Fruit fly (Drosophila melanogaster) whole organism, embryonic: Measurements from ENCODE around the gene CG5793.

Experiments
- Antp ChIP-seq: fragments of 200-800 bp; sonication (Bioruptor generic); optimal IDR thresholded peaks from 3 replicates; lab custom pipeline; 2016; ENCODE audit warnings: missing biosample characterization, missing genetic modification characterization
- Atf3 ChIP-seq: fragments of 200-800 bp; sonication (Bioruptor generic); optimal IDR thresholded peaks from 3 replicates; lab custom pipeline; 2016; ENCODE audit warnings: missing biosample characterization, missing genetic modification characterization
- Atf6 ChIP-seq: fragments of 200-800 bp; sonication (Bioruptor generic); IDR thresholded peaks from 2 replicates; pipeline ENCODE4 v1.3.6; 2022; ENCODE audit warnings: missing biosample characterization, missing genetic modification characterization
- Awh ChIP-seq: fragments of 200-800 bp; sonication (Bioruptor generic); IDR thresholded peaks from 2 replicates; pipeline ENCODE4, ENCODE4 v1.3.6; 2022; ENCODE audit warnings: missing biosample characterization, missing genetic modification characterization
- Blimp-1 ChIP-seq: fragments of 200-800 bp; sonication (Bioruptor generic); optimal IDR thresholded peaks from 3 replicates; lab custom pipeline; 2018; ENCODE audit warnings: missing biosample characterization, missing genetic modification characterization, mild to moderate bottlenecking, moderate library complexity, missing genetic modification reagents
- CG11504 ChIP-seq: fragments of 200-800 bp; sonication (Bioruptor generic); optimal IDR thresholded peaks from 3 replicates; lab custom pipeline; 2019; ENCODE audit warnings: missing biosample characterization, mild to moderate bottlenecking, missing genetic modification characterization, moderate library complexity
- CG12219 ChIP-seq: fragments of 200-800 bp; sonication (Bioruptor generic); optimal IDR thresholded peaks from 3 replicates; lab custom pipeline; 2018; ENCODE audit warnings: missing biosample characterization, mild to moderate bottlenecking, missing genetic modification characterization
- CG12236 ChIP-seq: fragments of 200-800 bp; sonication (Bioruptor generic); optimal IDR thresholded peaks from 2 replicates; lab custom pipeline; 2016; ENCODE audit warnings: missing biosample characterization, missing genetic modification characterization
- CG13296 ChIP-seq: fragments of 200-800 bp; sonication (Bioruptor generic); optimal IDR thresholded peaks from 3 replicates; lab custom pipeline; 2018; ENCODE audit warnings: missing biosample characterization, mild to moderate bottlenecking, missing genetic modification characterization
- CG18011 ChIP-seq: fragments of 200-800 bp; sonication (Bioruptor generic); optimal IDR thresholded peaks from 2 replicates; lab custom pipeline; 2017; ENCODE audit warnings: missing biosample characterization, missing genetic modification characterization, mild to moderate bottlenecking, moderate library complexity, missing genotype
- CG18262 ChIP-seq: fragments of 200-800 bp; optimal IDR thresholded peaks from 3 replicates; lab custom pipeline; 2019; ENCODE audit warnings: missing biosample characterization, mild to moderate bottlenecking, missing genetic modification characterization, moderate library complexity
- CG18599 ChIP-seq: fragments of 200-800 bp; sonication (Bioruptor generic); optimal IDR thresholded peaks from 3 replicates; lab custom pipeline; 2017; ENCODE audit warnings: missing biosample characterization, missing genetic modification characterization, mild to moderate bottlenecking, moderate library complexity, missing genetic modification reagents
- CG2202 ChIP-seq: fragments of 200-800 bp; sonication (Bioruptor generic); optimal IDR thresholded peaks from 2 replicates; lab custom pipeline; 2018; ENCODE audit warnings: missing biosample characterization, mild to moderate bottlenecking, missing genetic modification characterization
- CG30403 ChIP-seq: fragments of 200-800 bp; sonication (Bioruptor generic); optimal IDR thresholded peaks from 3 replicates; lab custom pipeline; 2016; ENCODE audit warnings: missing biosample characterization, missing genetic modification characterization
- CG31388 ChIP-seq: fragments of 200-800 bp; sonication (Bioruptor generic); optimal IDR thresholded peaks from 2 replicates; lab custom pipeline; 2016; ENCODE audit warnings: missing biosample characterization, missing genetic modification characterization
- CG34224 ChIP-seq: fragments of 200-800 bp; sonication (Bioruptor generic); IDR thresholded peaks from 3 replicates; pipeline ENCODE4 v1.3.6; 2022; ENCODE audit warnings: missing biosample characterization, missing genetic modification characterization; ENCODE audit not compliant: partially characterized antibody
- CG4404 ChIP-seq: fragments of 200-800 bp; sonication (Bioruptor generic); IDR thresholded peaks from 2 replicates; pipeline ENCODE4 v1.3.6; 2022; ENCODE audit warnings: missing biosample characterization, missing genetic modification characterization
- CG6854 ChIP-seq: fragments of 200-800 bp; sonication (Bioruptor generic); optimal IDR thresholded peaks from 3 replicates; lab custom pipeline; 2017; ENCODE audit warnings: missing biosample characterization, mild to moderate bottlenecking, missing genetic modification characterization
- CG7987 ChIP-seq: fragments of 200-800 bp; sonication (Bioruptor generic); optimal IDR thresholded peaks from 2 replicates; lab custom pipeline; 2018; ENCODE audit warnings: missing biosample characterization, mild to moderate bottlenecking, missing genetic modification characterization, moderate library complexity
- Chrac-16 ChIP-seq: fragments of 200-800 bp; sonication (Bioruptor generic); optimal IDR thresholded peaks from 3 replicates; lab custom pipeline; 2016; ENCODE audit warnings: missing biosample characterization, missing genetic modification characterization
- CoRest ChIP-seq: fragments of 200-800 bp; sonication (Bioruptor generic); optimal IDR thresholded peaks from 3 replicates; lab custom pipeline; 2018; ENCODE audit warnings: missing biosample characterization, mild to moderate bottlenecking, missing genetic modification characterization, moderate library complexity
- Elba2 ChIP-seq: fragments of 200-800 bp; sonication (Bioruptor generic); optimal IDR thresholded peaks from 3 replicates; lab custom pipeline; 2016; ENCODE audit warnings: missing biosample characterization, missing genetic modification characterization
- GATAe ChIP-seq: fragments of 200-800 bp; sonication (Bioruptor generic); conservative IDR thresholded peaks from 2 replicates; pipeline ENCODE4 v1.3.6; 2022; ENCODE audit warnings: missing biosample characterization, missing genetic modification characterization
- Hsf ChIP-seq: fragments of 200-800 bp; sonication (Bioruptor generic); optimal IDR thresholded peaks from 3 replicates; lab custom pipeline; 2016; ENCODE audit warnings: missing biosample characterization, missing genetic modification characterization
- Mad ChIP-seq: fragments of 200-800 bp; sonication (Bioruptor generic); optimal IDR thresholded peaks from 2 replicates; lab custom pipeline; 2016; ENCODE audit warnings: missing biosample characterization, missing genetic modification characterization
- Nf-YB ChIP-seq: fragments of 200-800 bp; sonication (Bioruptor generic); optimal IDR thresholded peaks from 3 replicates; lab custom pipeline; 2019; ENCODE audit warnings: missing biosample characterization, mild to moderate bottlenecking, missing genetic modification characterization, moderate library complexity
- Nf-YC ChIP-seq: fragments of 200-800 bp; optimal IDR thresholded peaks from 3 replicates; lab custom pipeline; 2019; ENCODE audit warnings: missing biosample characterization, mild to moderate bottlenecking, missing genetic modification characterization, moderate library complexity
- Oli ChIP-seq: fragments of 200-800 bp; sonication (Bioruptor generic); optimal IDR thresholded peaks from 2 replicates; lab custom pipeline; 2018; ENCODE audit warnings: missing biosample characterization, mild to moderate bottlenecking, missing genetic modification characterization, moderate library complexity
- Usf ChIP-seq: fragments of 200-800 bp; sonication (Bioruptor generic); optimal IDR thresholded peaks from 2 replicates; lab custom pipeline; 2017; ENCODE audit warnings: missing genotype, missing biosample characterization, missing genetic modification characterization
- Xbp1 ChIP-seq: fragments of 200-800 bp; sonication (Bioruptor generic); optimal IDR thresholded peaks from 3 replicates; lab custom pipeline; 2016; ENCODE audit warnings: missing biosample characterization, mild to moderate bottlenecking, missing genetic modification characterization
- ara ChIP-seq: fragments of 200-800 bp; sonication (Bioruptor generic); IDR thresholded peaks from 2 replicates; pipeline ENCODE4 v1.3.6; 2022; ENCODE audit warnings: missing biosample characterization, missing genetic modification characterization
- bigmax ChIP-seq: fragments of 200-800 bp; sonication (Bioruptor generic); optimal IDR thresholded peaks from 2 replicates; lab custom pipeline; 2018; ENCODE audit warnings: missing biosample characterization, mild to moderate bottlenecking, missing genetic modification characterization
- btn ChIP-seq: fragments of 200-800 bp; sonication (Bioruptor generic); optimal IDR thresholded peaks from 2 replicates; lab custom pipeline; 2016; ENCODE audit warnings: missing biosample characterization, missing genetic modification characterization
- cato ChIP-seq: fragments of 200-800 bp; sonication (Bioruptor generic); optimal IDR thresholded peaks from 2 replicates; lab custom pipeline; 2016; ENCODE audit warnings: missing biosample characterization, missing genetic modification characterization, borderline replicate concordance
- caup ChIP-seq: fragments of 200-800 bp; sonication (Bioruptor generic); optimal IDR thresholded peaks from 3 replicates; lab custom pipeline; 2017; ENCODE audit warnings: missing biosample characterization, mild to moderate bottlenecking, missing genetic modification characterization, moderate library complexity; ENCODE audit not compliant: severe bottlenecking
- cg ChIP-seq: fragments of 200-800 bp; sonication (Bioruptor generic); optimal IDR thresholded peaks from 3 replicates; lab custom pipeline; 2019; ENCODE audit warnings: missing biosample characterization, mild to moderate bottlenecking, missing genetic modification characterization, moderate library complexity
- chif ChIP-seq, 2 experiments: fragments of 200-800 bp; sonication (Bioruptor generic); optimal IDR thresholded peaks; 3 replicates each; lab custom pipeline; 2016; ENCODE audit warnings: missing biosample characterization in 2 of 2, missing genetic modification characterization in 2 of 2
- dan ChIP-seq: fragments of 200-800 bp; sonication (Bioruptor generic); IDR thresholded peaks from 2 replicates; pipeline ENCODE4 v1.3.6; 2022; ENCODE audit warnings: missing biosample characterization, missing genetic modification characterization
- danr ChIP-seq: fragments of 200-800 bp; sonication (Bioruptor generic); IDR thresholded peaks from 2 replicates; pipeline ENCODE4 v1.3.6; 2022; ENCODE audit warnings: missing biosample characterization, missing genetic modification characterization
- eyg ChIP-seq: fragments of 200-800 bp; sonication (Bioruptor generic); optimal IDR thresholded peaks from 3 replicates; lab custom pipeline; 2016; ENCODE audit warnings: missing biosample characterization, missing genetic modification characterization
- gcm2 ChIP-seq: fragments of 200-800 bp; sonication (Bioruptor generic); optimal IDR thresholded peaks from 2 replicates; lab custom pipeline; 2016; ENCODE audit warnings: missing biosample characterization, missing genetic modification characterization
- hth ChIP-seq: fragments of >200 bp; optimal IDR thresholded peaks from 2 replicates; lab custom pipeline; 2017; ENCODE audit warnings: inconsistent platforms
- inv ChIP-seq: fragments of 200-800 bp; sonication (Bioruptor generic); IDR thresholded peaks from 2 replicates; pipeline ENCODE4 v1.3.6; 2022; ENCODE audit warnings: missing biosample characterization, missing genetic modification characterization; ENCODE audit not compliant: partially characterized antibody
- mam ChIP-seq: fragments of 200-800 bp; sonication (Bioruptor generic); optimal IDR thresholded peaks from 3 replicates; lab custom pipeline; 2016; ENCODE audit warnings: missing biosample characterization, missing genetic modification characterization
- mirr ChIP-seq: fragments of 200-800 bp; sonication (Bioruptor generic); optimal IDR thresholded peaks from 3 replicates; lab custom pipeline; 2018; ENCODE audit warnings: missing biosample characterization, mild to moderate bottlenecking, missing genetic modification characterization
- oc ChIP-seq: fragments of 200-800 bp; sonication (Bioruptor generic); optimal IDR thresholded peaks from 2 replicates; lab custom pipeline; 2018; ENCODE audit warnings: missing biosample characterization, mild to moderate bottlenecking, missing genetic modification characterization, moderate library complexity
- pfk ChIP-seq: fragments of 200-800 bp; sonication (Bioruptor generic); optimal IDR thresholded peaks from 2 replicates; lab custom pipeline; 2018; ENCODE audit warnings: missing biosample characterization, mild to moderate bottlenecking, missing genetic modification characterization, moderate library complexity
- sd ChIP-seq: fragments of 200-800 bp; sonication (Bioruptor generic); optimal IDR thresholded peaks from 3 replicates; lab custom pipeline; 2018; ENCODE audit warnings: missing biosample characterization, mild to moderate bottlenecking, missing genetic modification characterization, moderate library complexity
- shn ChIP-seq: fragments of 200-800 bp; sonication (Bioruptor generic); optimal IDR thresholded peaks from 3 replicates; lab custom pipeline; 2016; ENCODE audit warnings: missing biosample characterization, missing genetic modification characterization
- sob ChIP-seq: fragments of 200-800 bp; sonication (Bioruptor generic); IDR thresholded peaks from 2 replicates; pipeline ENCODE4 v1.3.6; 2022; ENCODE audit warnings: missing biosample characterization, missing genetic modification characterization
- sr ChIP-seq: fragments of 200-800 bp; sonication (Bioruptor generic); IDR thresholded peaks from 3 replicates; pipeline ENCODE4 v1.3.6; 2022; ENCODE audit warnings: missing biosample characterization, missing genetic modification characterization
- zfh2 ChIP-seq: fragments of 200-800 bp; sonication (Bioruptor generic); optimal IDR thresholded peaks from 2 replicates; lab custom pipeline; 2016; ENCODE audit warnings: missing biosample characterization, missing genetic modification characterization

CG5793 gene

dm6 chr3R:21127352-21127985, at the start of gene CG5793, which contains the start of gene slmb (continued):
- TF ChIP-seq CG34224 (peak; percentile 45; the same call in 1 of the 3 replicates), dan (no peak), CG18262 (no peak), CG13296 (no peak), CG7987 (GFP tag; lab: Kevin White, UChicago) (no peak), Hsf (GFP tag; lab: Kevin White, UChicago) (peak; percentile 35), sd (tag; lab: Kevin White, UChicago) (no peak), shn (peak; percentile 72), btn (GFP tag; lab: Kevin White, UChicago) (no peak), caup (GFP tag; lab: Kevin White, UChicago) (peak; percentile 42), CG6854 (GFP tag; lab: Kevin White, UChicago) (no peak), Elba2 (GFP tag; lab: Kevin White, UChicago) (no peak), mam (GFP tag; lab: Kevin White, UChicago) (peak; percentile 74), Usf (GFP tag; lab: Kevin White, UChicago) (no peak), ara (no peak), CG12236 (GFP tag; lab: Kevin White, UChicago) (no peak), oc (tag; lab: Kevin White, UChicago) (no peak), Blimp-1 (GFP tag; lab: Kevin White, UChicago) (no peak), inv (GFP tag; lab: Robert Waterston, UW) (peak; percentile 54), zfh2 (GFP tag; lab: Kevin White, UChicago) (peak; percentile 74), CG18599 (no peak), pfk (GFP tag; lab: Kevin White, UChicago) (no peak), Antp (peak; percentile 60), CG18011 (GFP tag; lab: Kevin White, UChicago) (peak; percentile 28), bigmax (peak; percentile 46), Xbp1 (peak; percentile 65), CoRest (tag; lab: Kevin White, UChicago) (peak; percentile 20), Mad (peak; percentile 25), Atf3 (GFP tag; lab: Kevin White, UChicago) (peak; percentile 57), sr (GFP tag; lab: Robert Waterston, UW) (no peak), CG2202 (tag; lab: Kevin White, UChicago) (no peak), Chrac-16 (peak; percentile 42), CG4404 (GFP tag; lab: Robert Waterston, UW) (no peak)

DNA sequence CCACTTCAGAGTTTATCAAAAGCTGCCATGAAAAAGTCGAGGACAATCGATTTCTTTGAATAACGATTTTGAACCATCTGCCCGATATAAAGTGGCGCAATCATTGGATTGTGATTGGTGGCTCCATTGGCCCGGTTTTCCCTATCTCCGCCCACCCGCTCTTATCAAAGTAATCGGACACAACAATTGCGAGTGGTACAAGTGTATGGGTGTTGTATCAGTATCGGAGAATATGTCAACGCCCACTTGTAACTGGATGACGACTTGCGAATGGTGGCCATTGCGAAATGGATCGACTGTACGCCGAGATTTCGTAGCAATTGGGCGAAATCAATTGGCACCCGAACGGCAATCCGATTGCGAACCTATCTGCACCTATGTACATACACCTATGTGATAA, 49.8 kb upstream of the CG5793 start:
- no peak for TF ChIP-seq sob (GFP tag; lab: Robert Waterston, UW)
- TF ChIP-seq CG12219 (GFP tag; lab: Kevin White, UChicago), result no peak
- no peak for TF ChIP-seq hth
- peak; percentile 92 for TF ChIP-seq Nf-YC (tag; lab: Kevin White, UChicago)
- no peak for TF ChIP-seq CG30403 (GFP tag; lab: Kevin White, UChicago)
- TF ChIP-seq cg (GFP tag; lab: Kevin White, UChicago), result peak; percentile 1
- TF ChIP-seq CG11504 (tag; lab: Kevin White, UChicago), result no peak
- TF ChIP-seq chif (GFP tag; optimal IDR thresholded peaks at IDR 0.05; lab: Kevin White, UChicago), result no peak
- TF ChIP-seq danr (GFP tag; lab: Robert Waterston, UW), result no peak
- no peak for TF ChIP-seq CG31388 (GFP tag; lab: Kevin White, UChicago)
- TF ChIP-seq Awh (GFP tag; lab: Robert Waterston, UW), result no peak
- peak; percentile 13 for TF ChIP-seq mirr (GFP tag; lab: Kevin White, UChicago)
- peak; percentile 89 for TF ChIP-seq Nf-YB (GFP tag; lab: Kevin White, UChicago)
- TF ChIP-seq Atf6 (GFP tag; lab: Robert Waterston, UW), result no peak
- peak; percentile 57; the same call in 1 of the 2 replicates for TF ChIP-seq GATAe (GFP tag; lab: Robert Waterston, UW)
- no peak for TF ChIP-seq Oli (tag; lab: Kevin White, UChicago)
- no peak for TF ChIP-seq gcm2 (GFP tag; lab: Kevin White, UChicago)
- no peak for TF ChIP-seq cato (GFP tag; lab: Kevin White, UChicago)
- TF ChIP-seq eyg (GFP tag; lab: Kevin White, UChicago), result no peak
- TF ChIP-seq Elba2 (GFP tag; lab: Kevin White, UChicago), result no peak
